Fruit fly (Drosophila melanogaster): ENCODE data around the gene CG17292.
A peak's percentile ranks its signal among the peaks of the same experiment; 100 is the strongest.

The CG17292 gene

DNA sequence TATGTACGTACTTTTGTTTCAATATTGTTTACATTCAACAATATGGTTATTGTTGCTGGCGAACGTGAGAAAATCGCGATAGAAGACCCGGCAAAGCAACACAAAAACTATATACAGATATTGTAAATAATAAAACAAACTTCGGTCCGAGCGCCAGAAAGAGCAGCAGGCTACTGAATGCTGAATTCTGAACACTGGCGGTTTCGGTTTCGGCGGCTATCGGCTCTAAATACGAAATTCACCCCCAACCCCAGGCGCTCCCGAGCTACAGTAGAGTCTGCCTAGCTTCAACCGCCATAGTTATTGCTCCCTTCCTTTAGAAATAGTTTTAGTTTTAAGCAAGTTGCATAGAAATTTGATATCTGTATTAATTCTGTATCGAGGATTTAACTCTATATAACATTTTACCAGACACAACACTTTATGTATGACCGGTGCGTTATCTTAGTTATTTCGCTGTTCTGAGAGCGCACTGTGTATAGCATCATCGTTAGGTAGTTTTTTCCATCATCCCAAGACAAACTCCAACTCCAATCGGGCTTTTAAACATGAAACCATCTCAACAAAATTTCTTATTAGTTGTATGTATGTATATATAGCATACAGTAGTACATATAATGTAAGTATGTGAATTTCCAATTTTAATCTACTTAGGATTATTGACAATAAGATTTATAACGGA lies 7.8 kb upstream of the CG17292 start, which contains the start of gene CG7627 (continued):
- TF ChIP-seq crc (GFP tag; optimal IDR thresholded peaks at IDR 0.05) (peak; percentile 68), peb (GFP tag; IDR thresholded peaks at IDR 0.05) (peak; percentile 65), Fer2 (tag; optimal IDR thresholded peaks at IDR 0.05) (peak; percentile 58), grau (tag; optimal IDR thresholded peaks at IDR 0.05) (peak; percentile 98), CG7963 (GFP tag; IDR thresholded peaks at IDR 0.05; ENCODE audit: partially characterized antibody) (no peak), CG7839 (tag; optimal IDR thresholded peaks at IDR 0.05) (peak; percentile 80), CG31365 (tag; optimal IDR thresholded peaks at IDR 0.05) (peak; percentile 59), CoRest (tag; optimal IDR thresholded peaks at IDR 0.05) (peak; percentile 68), Kr (GFP tag; optimal IDR thresholded peaks at IDR 0.05) (no peak), CG1832 (GFP tag; optimal IDR thresholded peaks at IDR 0.05) (no peak), CG14860 (GFP tag; IDR thresholded peaks at IDR 0.05; ENCODE audit: partially characterized antibody) (no peak), mam (GFP tag; optimal IDR thresholded peaks at IDR 0.05) (peak; percentile 84), CG17186 (GFP tag; optimal IDR thresholded peaks at IDR 0.05) (no peak), ato (GFP tag; IDR thresholded peaks at IDR 0.05; ENCODE audit: partially characterized antibody) (no peak), tin (GFP tag; optimal IDR thresholded peaks at IDR 0.05) (peak; percentile 68), tna (GFP tag; IDR thresholded peaks at IDR 0.05; ENCODE audit: partially characterized antibody) (no peak), CG3838 (GFP tag; optimal IDR thresholded peaks at IDR 0.05) (no peak), MTF-1 (GFP tag; optimal IDR thresholded peaks at IDR 0.05; ENCODE audit: borderline replicate concordance) (peak; percentile 29), CG16813 (GFP tag; IDR thresholded peaks at IDR 0.05; ENCODE audit: partially characterized antibody) (no peak), CG31224 (GFP tag; IDR thresholded peaks at IDR 0.05) (peak; percentile 96), zfh2 (GFP tag; optimal IDR thresholded peaks at IDR 0.05) (peak; percentile 74), CG13424 (tag; optimal IDR thresholded peaks at IDR 0.05) (peak; percentile 78), CG10366 (GFP tag; IDR thresholded peaks at IDR 0.05) (peak; percentile 73), ERR (GFP tag; optimal IDR thresholded peaks at IDR 0.05) (peak; percentile 63), Scr (GFP tag; IDR thresholded peaks at IDR 0.05; ENCODE audit: partially characterized antibody) (0 out of 2 replicates have a peak, but pooled peaks have one; percentile 26), Abd-B (GFP tag; optimal IDR thresholded peaks at IDR 0.05) (peak; percentile 47), Dbx (GFP tag; IDR thresholded peaks at IDR 0.05) (peak; percentile 85), ash1 (GFP tag; optimal IDR thresholded peaks at IDR 0.05) (no peak), chn (GFP tag; optimal IDR thresholded peaks at IDR 0.05) (peak; percentile 56), cato (GFP tag; optimal IDR thresholded peaks at IDR 0.05; ENCODE audit: borderline replicate concordance) (no peak), CG6254 (GFP tag; optimal IDR thresholded peaks at IDR 0.05) (peak; percentile 12), trem (tag; optimal IDR thresholded peaks at IDR 0.05) (peak; percentile 25), tio (GFP tag; optimal IDR thresholded peaks at IDR 0.05) (peak; percentile 69), CG1647 (GFP tag; optimal IDR thresholded peaks at IDR 0.05) (peak; percentile 46), pfk (GFP tag; optimal IDR thresholded peaks at IDR 0.05) (no peak), ssp (GFP tag; IDR thresholded peaks at IDR 0.05) (peak; percentile 58), repo (GFP tag; optimal IDR thresholded peaks at IDR 0.05) (peak; percentile 73), CG11696 (GFP tag; IDR thresholded peaks at IDR 0.05) (0 out of 2 replicates have a peak, but pooled peaks have one; percentile 34), CG11723 (GFP tag; optimal IDR thresholded peaks at IDR 0.05) (peak; percentile 50), Ets65A (GFP tag) (peak; percentile 97), dysf (GFP tag; IDR thresholded peaks at IDR 0.05) (peak; percentile 86), CG4328 (GFP tag; optimal IDR thresholded peaks at IDR 0.05) (peak; percentile 57), dan (GFP tag; IDR thresholded peaks at IDR 0.05) (no peak), CG11085 (GFP tag; IDR thresholded peaks at IDR 0.05) (peak; percentile 72; the same call in 1 of the 2 replicates), aop (GFP tag; IDR thresholded peaks at IDR 0.05) (no peak), E2f1 (GFP tag; IDR thresholded peaks at IDR 0.05) (peak; percentile 63), ab (GFP tag; optimal IDR thresholded peaks at IDR 0.05) (peak; percentile 72), Hey (tag; optimal IDR thresholded peaks at IDR 0.05) (no peak), Sox100B (GFP tag; optimal IDR thresholded peaks at IDR 0.05) (peak; percentile 79)
